Worm (Caenorhabditis elegans) whole organism, L4 larva: ENCODE measurements around the gene srj-11.

Experiments used
- D1046.2 ChIP-seq: fragments of 200-800 bp; sonication (Bioruptor generic); IDR thresholded peaks from 2 replicates; pipeline ENCODE4 v1.3.6; 2022; ENCODE audit warnings: missing genetic modification characterization, missing compliant biosample characterization
- T26A8.4 ChIP-seq: fragments of 200-800 bp; sonication (Bioruptor generic); IDR thresholded peaks from 2 replicates; pipeline ENCODE4 v1.3.6; 2022; ENCODE audit warnings: missing genetic modification characterization, missing compliant biosample characterization
- Y48G9A.11 ChIP-seq: fragments of 200-800 bp; sonication (Bioruptor generic); IDR thresholded peaks from 2 replicates; pipeline ENCODE4 v1.3.6; 2022; ENCODE audit warnings: missing genetic modification reagents, missing genetic modification characterization, missing compliant biosample characterization
- ceh-20 ChIP-seq: fragments of 200-800 bp; sonication (Bioruptor generic); IDR thresholded peaks from 2 replicates; pipeline ENCODE4 v1.3.6; 2022; ENCODE audit warnings: missing genetic modification reagents, missing genetic modification characterization, missing compliant biosample characterization
- ceh-28 ChIP-seq: fragments of 150-350 bp; optimal IDR thresholded peaks from 2 replicates; lab custom pipeline; 2014; ENCODE audit warnings: missing biosample characterization, missing genetic modification reagents, missing genetic modification characterization
- ceh-62 ChIP-seq: sonication (generic microtip); optimal IDR thresholded peaks from 2 replicates; lab custom pipeline; 2017; ENCODE audit warnings: missing biosample characterization, missing genetic modification characterization
- ces-1 ChIP-seq: fragments of 150-350 bp; sonication (generic microtip); optimal IDR thresholded peaks from 4 replicates; lab custom pipeline; 2014; ENCODE audit warnings: missing biosample characterization, missing genetic modification reagents, missing genetic modification characterization
- daf-12 ChIP-seq: fragments of 150-350 bp; optimal IDR thresholded peaks from 2 replicates; lab custom pipeline; 2014; ENCODE audit warnings: missing biosample characterization, missing genetic modification reagents, missing genetic modification characterization
- daf-8 ChIP-seq: fragments of 200-800 bp; sonication (Bioruptor generic); IDR thresholded peaks from 2 replicates; pipeline ENCODE4 v1.3.6; 2022; ENCODE audit warnings: missing genetic modification characterization, missing compliant biosample characterization
- dmd-6 ChIP-seq: fragments of 200-800 bp; sonication (Bioruptor generic); IDR thresholded peaks from 2 replicates; pipeline ENCODE4 v1.3.6; 2022; ENCODE audit warnings: missing genetic modification reagents, missing genetic modification characterization, missing compliant biosample characterization
- egl-27 ChIP-seq: sonication (generic microtip); optimal IDR thresholded peaks from 3 replicates; lab custom pipeline; 2017; ENCODE audit warnings: missing biosample characterization, missing genetic modification reagents, missing genetic modification characterization
- hlh-11 ChIP-seq: fragments of 200-800 bp; sonication (Bioruptor generic); optimal IDR thresholded peaks from 2 replicates; lab custom pipeline; 2018; ENCODE audit warnings: mild to moderate bottlenecking, missing genetic modification characterization, missing compliant biosample characterization
- hlh-30 ChIP-seq: sonication (generic microtip); optimal IDR thresholded peaks from 2 replicates; lab custom pipeline; 2017; ENCODE audit warnings: antibody characterized with exemption, mild to moderate bottlenecking, missing genetic modification characterization, missing compliant biosample characterization; ENCODE audit not compliant: insufficient read depth
- jun-1 ChIP-seq: fragments of 150-350 bp; optimal IDR thresholded peaks from 2 replicates; lab custom pipeline; 2014; ENCODE audit warnings: missing biosample characterization, missing genetic modification reagents, missing genetic modification characterization
- lim-7 ChIP-seq: fragments of 200-800 bp; sonication (Bioruptor generic); IDR thresholded peaks from 2 replicates; pipeline ENCODE4 v1.3.6; 2022; ENCODE audit warnings: missing genetic modification characterization, missing compliant biosample characterization
- lin-1 ChIP-seq: fragments of 200-800 bp; sonication (Bioruptor generic); IDR thresholded peaks from 2 replicates; pipeline ENCODE4 v1.3.6; 2022; ENCODE audit warnings: missing genetic modification reagents, missing genetic modification characterization, missing compliant biosample characterization
- lin-38 ChIP-seq: fragments of 200-800 bp; sonication (Bioruptor generic); IDR thresholded peaks from 2 replicates; pipeline ENCODE4 v1.3.6; 2022; ENCODE audit warnings: missing genetic modification reagents, missing genetic modification characterization, missing compliant biosample characterization
- lin-39 ChIP-seq: fragments of 150-350 bp; optimal IDR thresholded peaks from 2 replicates; lab custom pipeline; 2014; ENCODE audit warnings: missing biosample characterization, missing genetic modification reagents, missing genetic modification characterization
- lir-3 ChIP-seq: sonication (generic microtip); optimal IDR thresholded peaks from 2 replicates; lab custom pipeline; 2016; ENCODE audit warnings: mild to moderate bottlenecking, missing genetic modification characterization, missing compliant biosample characterization
- madf-9 ChIP-seq: fragments of 200-800 bp; sonication (Bioruptor generic); conservative IDR thresholded peaks from 2 replicates; pipeline ENCODE4 v1.3.6; 2022; ENCODE audit warnings: missing genetic modification reagents, missing genetic modification characterization, missing compliant biosample characterization
- nhr-28 ChIP-seq: fragments of 150-350 bp; optimal IDR thresholded peaks from 2 replicates; lab custom pipeline; 2014; ENCODE audit warnings: missing biosample characterization, missing genetic modification characterization
- nhr-48 ChIP-seq: sonication (generic microtip); optimal IDR thresholded peaks from 2 replicates; lab custom pipeline; 2016; ENCODE audit warnings: mild to moderate bottlenecking, missing genetic modification characterization, missing compliant biosample characterization
- nhr-76 ChIP-seq: fragments of 150-350 bp; optimal IDR thresholded peaks from 2 replicates; lab custom pipeline; 2014; ENCODE audit warnings: missing biosample characterization, missing genetic modification characterization
- pha-4 ChIP-seq, 2 experiments: fragments of 150-350 bp in 1 of 2; fragments of 200-800 bp in 1 of 2; sonication (Bioruptor generic) in 1 of 2; IDR thresholded peaks in 1 of 2; optimal IDR thresholded peaks in 1 of 2; 2 replicates each; pipeline versions ENCODE4 v1.3.6 to Lab custom; 2014 to 2022; ENCODE audit warnings: missing genetic modification characterization in 2 of 2, missing genetic modification reagents in 2 of 2, missing biosample characterization in 1 of 2, missing compliant biosample characterization in 1 of 2
- pqm-1 ChIP-seq: sonication (generic microtip); optimal IDR thresholded peaks from 2 replicates; lab custom pipeline; 2017; ENCODE audit warnings: missing biosample characterization, missing genetic modification characterization
- saeg-2 ChIP-seq: fragments of 200-800 bp; sonication (Bioruptor generic); IDR thresholded peaks from 2 replicates; pipeline ENCODE4 v1.3.6; 2022; ENCODE audit warnings: missing genetic modification reagents, missing genetic modification characterization, missing compliant biosample characterization
- snpc-4 ChIP-seq: fragments of 150-350 bp; optimal IDR thresholded peaks from 2 replicates; lab custom pipeline; 2014; ENCODE audit warnings: missing biosample characterization, missing genetic modification characterization
- spr-3 ChIP-seq: fragments of 200-800 bp; sonication (Bioruptor generic); optimal IDR thresholded peaks from 2 replicates; lab custom pipeline; 2018; ENCODE audit warnings: mild to moderate bottlenecking, missing genetic modification characterization, missing compliant biosample characterization
- unc-130 ChIP-seq: sonication (generic microtip); optimal IDR thresholded peaks from 2 replicates; lab custom pipeline; 2016; ENCODE audit warnings: missing genetic modification reagents, missing genetic modification characterization, missing compliant biosample characterization
- unc-62 ChIP-seq, 3 experiments: fragments of 150-350 bp in 1 of 3; sonication (generic microtip); optimal IDR thresholded peaks in 2 of 3; peaks in 1 of 3; 1 replicate in 1 of 3; 2 replicates in 2 of 3; lab custom pipeline; 2014 to 2017; ENCODE audit warnings: missing biosample characterization in 3 of 3, missing genetic modification characterization in 3 of 3, missing genetic modification reagents in 3 of 3, missing genotype in 1 of 3
- zip-2 ChIP-seq: fragments of 150-350 bp; optimal IDR thresholded peaks from 2 replicates; lab custom pipeline; 2014; ENCODE audit warnings: missing biosample characterization, missing genetic modification characterization
- ztf-11 ChIP-seq: fragments of 150-350 bp; optimal IDR thresholded peaks from 2 replicates; lab custom pipeline; 2014; ENCODE audit warnings: missing biosample characterization, missing genetic modification characterization
- ztf-7 ChIP-seq: fragments of 150-350 bp; optimal IDR thresholded peaks from 2 replicates; lab custom pipeline; 2014; ENCODE audit warnings: missing biosample characterization, missing genetic modification characterization

srj-11 gene

DNA sequence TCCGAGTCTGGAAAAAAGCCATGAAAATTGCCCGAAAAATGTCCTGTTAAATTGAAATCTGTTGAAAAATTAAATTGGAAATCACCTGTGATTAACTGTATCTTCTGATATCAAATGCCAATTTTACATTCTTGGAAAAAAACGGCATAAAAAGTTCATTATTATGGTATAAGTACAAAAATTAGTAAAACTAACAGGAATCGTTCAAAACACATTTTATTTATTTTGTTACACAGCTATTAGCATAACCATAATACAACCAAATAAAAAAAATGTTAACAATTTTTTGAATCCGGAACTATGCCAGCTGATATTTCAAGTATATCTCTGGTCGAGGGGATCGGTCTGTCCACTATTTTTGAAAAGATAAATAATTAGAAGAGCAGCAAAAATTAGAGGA is 10.6 kb upstream of the srj-11 start, which contains the start of gene K08D9.10:
Gene K08D9.10, plus strand, starts transcription at position 301 of the 400 bp plus-strand sequence.
- TF ChIP-seq madf-9 = no peak
- no peak for TF ChIP-seq saeg-2 (GFP tag; lab: Robert Waterston, UW)
- no peak for TF ChIP-seq spr-3
- no peak for TF ChIP-seq nhr-48
- TF ChIP-seq nhr-76 (tag; lab: Kevin White, UChicago) = no peak
- no peak for TF ChIP-seq lim-7 (GFP tag; lab: Robert Waterston, UW)

DNA sequence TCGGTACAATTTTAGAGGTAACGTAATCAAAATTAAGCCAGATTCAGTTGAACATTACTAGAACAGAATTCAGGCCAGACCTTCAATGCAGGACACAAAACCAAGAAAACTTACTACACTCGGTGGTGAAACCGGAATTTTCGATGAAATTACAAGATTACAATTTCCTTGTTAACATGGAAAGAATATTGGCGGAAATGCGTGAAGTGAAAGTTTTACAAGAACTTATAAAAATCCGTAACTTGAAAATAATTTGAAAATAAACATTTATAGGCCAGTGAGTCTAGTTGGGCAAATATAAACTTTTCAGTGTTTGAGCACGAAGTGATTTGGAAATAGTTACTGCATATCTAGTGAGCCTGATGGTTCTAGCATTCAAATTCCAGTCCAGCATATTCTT is 6.3 kb upstream of the srj-11 start, which contains the start of gene K08D9.6:
Gene K08D9.6, minus strand, starts transcription at position 101 of the 400 bp plus-strand sequence.
- TF ChIP-seq snpc-4 (tag; lab: Kevin White, UChicago) (no peak), ceh-28 (tag; lab: Kevin White, UChicago) (no peak), ztf-11 (tag; lab: Kevin White, UChicago) (no peak), daf-8 (GFP tag; lab: Robert Waterston, UW) (no peak), hlh-11 (tag; lab: Kevin White, UChicago) (no peak), lir-3 (no peak), unc-130 (GFP tag; lab: Kevin White, UChicago) (no peak), ceh-62 (tag; lab: Kevin White, UChicago) (no peak), lin-39 (tag; lab: Kevin White, UChicago) (no peak), lin-1 (GFP tag; lab: Robert Waterston, UW) (no peak)
- TF ChIP-seq, all 104 proteins: peak for 0

DNA sequence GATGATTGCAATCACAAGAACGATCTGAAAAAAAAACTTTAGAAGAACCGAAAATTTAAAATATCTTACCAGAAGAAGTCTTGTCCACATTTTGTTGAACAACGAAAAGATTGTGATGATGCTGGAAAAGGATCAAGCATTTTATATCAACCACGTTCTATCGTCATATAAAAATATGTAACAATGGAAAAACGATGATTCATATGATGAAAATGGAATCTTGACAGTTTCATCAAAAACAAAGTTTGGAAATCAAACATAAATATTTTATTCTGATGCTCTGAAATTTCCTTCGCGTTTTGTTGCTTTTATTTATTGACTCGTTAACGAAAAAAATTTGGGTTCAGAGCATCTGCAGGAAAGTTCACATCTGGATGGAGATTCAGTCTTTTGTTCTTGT is 4.6 kb upstream of the srj-11 start, which contains the start of the genes K08D9.9 and str-16:
Gene K08D9.9, minus strand, starts transcription at position 101 of the 400 bp plus-strand sequence.
Gene str-16, plus strand, starts transcription at position 266 of the 400 bp plus-strand sequence.
- no peak for TF ChIP-seq hlh-30 (tag; lab: Kevin White, UChicago)
- TF ChIP-seq egl-27 (tag; lab: Kevin White, UChicago) = no peak
- TF ChIP-seq lim-7 (GFP tag; lab: Robert Waterston, UW) = no peak
- no peak for TF ChIP-seq unc-62 (GFP tag; optimal IDR thresholded peaks at IDR 0.05 in 1 of 2; lab: Kevin White, UChicago)
- TF ChIP-seq unc-62 (tag; optimal IDR thresholded peaks at IDR 0.05; lab: Kevin White, UChicago) = no peak
- TF ChIP-seq lir-3 = no peak
- TF ChIP-seq ztf-7 (tag; lab: Kevin White, UChicago) = no peak
- no peak for TF ChIP-seq ces-1 (GFP tag; lab: Kevin White, UChicago)
- no peak for TF ChIP-seq dmd-6
- TF ChIP-seq Y48G9A.11 (GFP tag; lab: Robert Waterston, UW) = no peak
- TF ChIP-seq jun-1 = no peak

DNA sequence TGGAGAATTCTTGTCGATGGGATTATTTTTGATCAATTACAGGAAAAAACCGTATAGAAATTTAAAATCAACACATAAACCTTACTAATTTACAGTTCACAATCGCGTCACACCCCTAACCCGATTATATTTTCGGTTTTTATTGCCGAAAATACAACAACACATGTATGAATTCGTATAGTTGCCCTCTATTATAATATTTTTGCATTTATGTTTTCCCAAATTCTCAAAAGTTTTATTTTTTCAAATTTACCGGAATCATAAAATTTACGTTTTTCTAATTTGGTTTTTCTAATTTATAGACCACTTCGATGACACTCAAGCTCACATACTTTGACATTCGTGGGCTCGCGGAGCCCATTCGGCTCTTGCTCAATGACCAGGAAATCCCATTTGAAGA is 1.8 kb downstream of the srj-11 start, which contains the start of gene gst-23:
Gene gst-23, plus strand, starts transcription at position 301 of the 400 bp plus-strand sequence.
- TF ChIP-seq pha-4 (GFP tag; IDR thresholded peaks at IDR 0.05; lab: Robert Waterston, UW) (no peak), pha-4 (tag; optimal IDR thresholded peaks at IDR 0.05; lab: Kevin White, UChicago) (no peak), ceh-20 (GFP tag; lab: Robert Waterston, UW) (no peak), D1046.2 (no peak), nhr-28 (tag; lab: Kevin White, UChicago) (no peak), zip-2 (no peak), daf-12 (tag; lab: Kevin White, UChicago) (no peak)

DNA sequence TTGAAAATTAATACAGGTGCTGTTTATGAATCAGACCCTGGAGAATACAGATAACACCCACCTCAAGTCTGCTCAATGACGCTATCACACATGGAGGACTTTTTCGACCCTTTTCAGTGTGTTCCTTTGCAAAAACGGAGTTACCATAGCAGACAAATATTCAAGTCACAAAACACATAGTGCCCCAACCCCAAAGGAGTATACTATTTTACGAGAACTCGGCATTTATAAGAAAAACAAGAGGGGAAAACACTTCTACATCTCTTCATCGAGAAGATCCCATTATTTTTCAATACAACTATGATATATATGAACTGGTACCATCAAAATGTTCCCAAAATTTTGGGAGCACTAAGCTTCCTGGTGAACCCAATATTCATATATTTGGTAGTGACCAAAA is 3.5 kb downstream of the srj-11 start, which contains the start of gene srj-7:
Gene srj-7, plus strand, starts transcription at position 301 of the 400 bp plus-strand sequence.
- TF ChIP-seq pqm-1 (tag; lab: Kevin White, UChicago) (no peak), lin-38 (no peak), unc-62 (GFP tag; optimal IDR thresholded peaks at IDR 0.05 in 1 of 2; lab: Kevin White, UChicago) (peak in 1 of 2 experiments; percentile 39), unc-62 (tag; optimal IDR thresholded peaks at IDR 0.05; lab: Kevin White, UChicago) (no peak), T26A8.4 (GFP tag; lab: Robert Waterston, UW) (no peak)
- TF ChIP-seq, all 104 proteins: peak for 1
